Worm (Caenorhabditis elegans): Measurements from ENCODE around the gene bir-1.

ce11 chrV:11645244-11645643, 967 bp downstream of the bir-1 start, which contains the start of gene skp-1:
- no peak for TF ChIP-seq nhr-237 (tag; optimal IDR thresholded peaks at IDR 0.05)
- no peak for TF ChIP-seq ces-1 (GFP tag; optimal IDR thresholded peaks at IDR 0.05)
- no peak for TF ChIP-seq mep-1 (tag; optimal IDR thresholded peaks at IDR 0.05)
- TF ChIP-seq nhr-47 (tag; optimal IDR thresholded peaks at IDR 0.05), result no peak
- no peak for TF ChIP-seq mdl-1 (tag; optimal IDR thresholded peaks at IDR 0.05)
- no peak for TF ChIP-seq elt-3 (tag; optimal IDR thresholded peaks at IDR 0.05)
- no peak for TF ChIP-seq ceh-82 (tag; optimal IDR thresholded peaks at IDR 0.05)
